Worm (Caenorhabditis elegans) whole organism, dauer: ENCODE results near the gene unc-10.

Source experiments
- unc-62 ChIP-seq: sonication (generic microtip); optimal IDR thresholded peaks from 2 replicates; lab custom pipeline; 2017; ENCODE audit warnings: missing biosample characterization, missing genetic modification reagents, missing genetic modification characterization

Gene unc-10

DNA sequence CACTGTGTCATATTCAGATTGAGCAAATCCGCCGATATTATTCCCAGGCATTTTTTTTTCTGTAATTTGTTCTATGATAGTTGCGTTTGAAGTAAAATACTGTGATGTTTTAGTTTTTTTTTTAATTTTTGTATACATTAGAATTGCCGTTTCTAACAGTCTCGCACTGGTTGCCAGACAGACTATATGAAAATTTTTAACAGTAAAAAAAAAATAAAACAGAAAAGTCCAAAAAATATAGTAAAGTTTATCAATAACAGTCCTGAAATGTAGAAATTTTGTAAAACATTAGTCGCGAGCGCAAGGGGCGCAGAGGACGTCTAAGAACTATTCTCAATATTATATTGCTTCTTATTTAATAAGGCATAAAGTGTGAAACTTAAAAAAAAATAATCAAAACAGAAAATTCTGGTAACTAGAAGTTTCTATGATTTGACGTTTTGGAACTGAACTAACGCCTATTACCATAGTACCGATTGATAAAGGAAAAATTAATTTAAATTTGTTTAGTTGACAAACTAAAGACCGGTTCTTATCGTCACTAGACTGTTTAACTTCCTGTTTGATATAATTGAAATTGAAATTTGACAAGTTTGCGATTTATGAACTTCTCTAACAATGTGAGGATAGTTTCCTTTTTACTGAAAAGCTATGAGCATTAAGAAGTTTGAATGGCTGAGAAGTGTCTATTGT lies 19.6 kb downstream of the unc-10 start, which contains the start of gene lact-1:
lact-1 (minus strand) TSS at position 51 of the 693 bp plus-strand sequence.
- no peak for TF ChIP-seq unc-62

- no peak for TF ChIP-seq unc-62
Observed at ce11 chrX:7256891-7257290, 23.2 kb downstream of the unc-10 start, which contains the start of gene F46H5.5. Gene F46H5.5 (minus strand): TSS chrX:7256991.

ce11 chrX:7254558-7254957 lies 25.6 kb downstream of the unc-10 start, which contains the start of gene F46H5.4:
Gene F46H5.4 (minus strand): TSS chrX:7254610.
- no peak for TF ChIP-seq unc-62

ce11 chrX:7244756-7245155 lies 35.4 kb downstream of the unc-10 start:
- no peak for TF ChIP-seq unc-62

- TF ChIP-seq unc-62, result no peak
Observed at ce11 chrX:7242878-7243277, 37.2 kb downstream of the unc-10 start, which contains the start of gene F46H5.7. Gene F46H5.7 (minus strand): TSS chrX:7242983.

DNA sequence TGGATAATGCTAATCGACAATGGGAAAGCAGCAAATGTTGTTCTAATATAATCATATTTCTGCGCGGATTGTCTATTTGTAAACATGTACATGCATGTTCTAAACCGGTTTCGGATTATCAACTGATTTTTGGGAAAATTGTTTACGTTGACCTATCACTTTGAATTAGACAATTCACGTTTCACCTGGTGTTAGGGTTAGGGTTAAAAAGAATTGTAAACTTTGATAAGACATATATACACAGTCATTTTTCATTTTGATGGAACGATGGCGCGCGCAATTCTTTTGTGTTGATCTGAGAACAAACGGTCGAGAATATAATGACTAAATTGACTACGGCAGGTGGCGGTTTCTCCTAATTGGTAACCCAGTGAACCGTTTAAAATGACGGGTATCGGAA lies 38.0 kb downstream of the unc-10 start:
- no peak for TF ChIP-seq unc-62

- no peak for TF ChIP-seq unc-62
Observed at ce11 chrX:7238562-7238961, 41.6 kb downstream of the unc-10 start, which contains the start of gene F46H5.3. Gene F46H5.3 (minus strand): TSS chrX:7238662.

ce11 chrX:7236717-7237116 lies 43.4 kb downstream of the unc-10 start:
- TF ChIP-seq unc-62, result no peak

DNA sequence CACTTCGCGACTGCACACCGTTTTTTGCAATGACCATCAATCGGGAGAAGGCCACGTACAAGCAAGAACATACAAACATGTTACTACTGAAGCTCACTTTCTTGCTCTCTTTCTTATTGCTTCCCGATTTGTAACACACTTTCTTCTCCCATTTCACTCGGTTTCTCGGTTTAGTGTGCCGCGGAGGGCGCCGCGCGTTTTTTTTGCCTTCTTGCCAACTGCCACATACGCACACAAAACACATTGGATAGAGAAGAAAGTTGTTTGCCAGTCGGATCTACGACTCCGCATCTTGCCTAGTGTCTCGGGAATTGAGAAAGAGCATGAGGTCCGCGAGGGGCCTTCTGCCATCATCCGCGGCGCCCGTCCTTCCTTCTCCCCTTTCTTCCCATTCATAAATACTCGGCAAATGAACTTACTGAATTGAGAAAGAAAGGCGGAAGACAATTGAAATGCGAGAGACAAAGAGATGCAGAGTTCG lies 45.4 kb downstream of the unc-10 start:
- no peak for TF ChIP-seq unc-62

- no peak for TF ChIP-seq unc-62
Observed at ce11 chrX:7234074-7234453, 46.1 kb downstream of the unc-10 start.

- no peak for TF ChIP-seq unc-62
Observed at ce11 chrX:7233127-7234073, 46.7 kb downstream of the unc-10 start.

- TF ChIP-seq unc-62, result no peak
Observed at ce11 chrX:7232158-7232822, 47.8 kb downstream of the unc-10 start.

DNA sequence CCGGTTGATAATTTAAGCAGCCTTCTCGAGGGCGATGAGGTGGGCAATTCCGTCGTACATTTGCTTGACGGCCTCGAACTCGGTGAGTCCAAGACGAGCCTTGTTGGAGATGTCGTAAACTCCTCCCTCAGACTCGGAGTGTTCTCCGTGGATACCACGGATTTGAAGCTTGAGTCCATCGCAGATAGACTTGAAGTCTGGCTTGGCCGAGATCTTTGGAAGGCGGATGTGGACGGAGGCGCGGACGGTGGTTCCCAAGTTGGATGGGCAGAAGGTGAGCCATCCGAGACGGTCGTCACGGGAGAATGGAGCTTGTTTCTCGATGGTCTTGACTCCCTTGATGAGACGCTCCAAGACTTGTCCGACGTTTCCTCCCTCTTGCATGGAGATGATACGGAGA lies 49.2 kb downstream of the unc-10 start:
- TF ChIP-seq unc-62, result no peak

DNA sequence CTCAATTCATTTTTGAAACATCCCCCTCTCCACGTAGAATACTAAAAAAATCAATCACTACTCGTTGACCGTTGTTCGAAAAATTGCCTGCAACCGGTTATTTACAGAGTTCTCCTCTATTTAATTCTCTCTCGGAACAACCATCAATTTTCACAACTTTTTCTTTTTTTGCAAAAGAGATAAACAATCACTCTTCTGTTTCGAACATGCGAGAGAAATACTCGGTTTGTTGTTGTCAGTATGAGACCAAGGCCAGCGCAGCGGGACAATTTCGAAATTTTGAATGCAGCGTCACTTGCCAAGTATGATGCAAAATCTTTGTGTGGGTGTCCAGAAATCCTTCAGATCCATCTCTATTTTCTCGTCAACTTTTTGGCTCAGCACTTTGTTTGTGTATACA lies 49.8 kb downstream of the unc-10 start:
- TF ChIP-seq unc-62, result no peak

ce11 chrX:7229357-7229756 lies 50.8 kb downstream of the unc-10 start:
- no peak for TF ChIP-seq unc-62

- TF ChIP-seq unc-62, result no peak
Observed at ce11 chrX:7225028-7225427, 55.1 kb downstream of the unc-10 start.

ce11 chrX:7224510-7224909 lies 55.6 kb downstream of the unc-10 start:
- TF ChIP-seq unc-62, result no peak
